Worm (Caenorhabditis elegans): ENCODE results near the gene F46G10.2.

F46G10.2 gene

DNA sequence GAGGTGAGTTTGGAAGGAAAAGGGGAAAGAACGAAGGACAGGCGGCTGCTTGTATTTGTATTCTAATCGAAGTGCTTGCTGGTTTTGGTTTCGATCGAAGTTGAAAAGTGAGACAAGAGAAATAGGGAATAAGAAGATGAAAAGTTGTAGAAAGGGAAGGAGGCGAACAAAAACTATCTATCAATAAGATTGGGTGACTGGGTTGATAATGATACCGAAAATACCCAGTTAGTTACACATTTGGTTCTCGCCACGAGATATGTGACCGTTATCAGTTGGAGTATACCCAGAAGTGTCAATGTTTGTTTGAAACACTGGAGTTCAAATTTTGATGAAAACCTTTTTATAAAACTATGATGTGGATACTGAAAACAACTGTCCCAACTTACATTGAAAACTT, 45.5 kb downstream of the F46G10.2 start (continued):
- no peak for TF ChIP-seq mab-9 (GFP tag; IDR thresholded peaks at IDR 0.05)
- no peak for TF ChIP-seq hlh-17 (GFP tag; optimal IDR thresholded peaks at IDR 0.05; ENCODE audit: borderline replicate concordance)
- no peak for TF ChIP-seq vab-15 (tag; optimal IDR thresholded peaks at IDR 0.05)
- TF ChIP-seq sptf-1 (tag; optimal IDR thresholded peaks at IDR 0.05) = no peak
- TF ChIP-seq nhr-77 (tag; optimal IDR thresholded peaks at IDR 0.05) = no peak
- no peak for TF ChIP-seq fos-1 (tag; optimal IDR thresholded peaks at IDR 0.05)
- TF ChIP-seq blmp-1 (tag; optimal IDR thresholded peaks at IDR 0.05) = peak; percentile 53
- no peak for TF ChIP-seq unc-86 (tag; optimal IDR thresholded peaks at IDR 0.05)
- no peak for TF ChIP-seq ztf-11 (tag; optimal IDR thresholded peaks at IDR 0.05)
- TF ChIP-seq nhr-84 (tag; optimal IDR thresholded peaks at IDR 0.05) = no peak
- no peak for TF ChIP-seq nhr-47 (tag; optimal IDR thresholded peaks at IDR 0.05)

DNA sequence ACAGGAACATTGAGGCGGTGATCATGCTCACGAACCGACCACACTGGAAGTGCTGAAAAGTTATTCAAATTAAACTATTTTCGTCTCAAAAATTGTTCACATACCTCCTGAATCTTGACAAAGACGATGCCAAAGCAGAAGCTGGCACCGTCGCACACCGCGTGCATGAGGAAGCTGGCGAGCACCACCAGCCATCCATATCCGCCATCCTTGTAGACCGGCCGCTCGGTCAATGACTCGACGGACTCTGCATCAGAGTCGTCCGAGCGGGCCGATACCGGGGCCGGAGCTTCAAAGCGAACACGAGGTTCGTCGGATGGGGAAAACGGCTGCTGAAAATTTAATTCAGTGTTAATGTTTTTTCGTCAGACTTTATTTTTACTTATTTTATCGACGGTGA, 53.4 kb downstream of the F46G10.2 start:
- TF ChIP-seq efl-1 (optimal IDR thresholded peaks at IDR 0.05) (no peak), efl-1 (GFP tag; optimal IDR thresholded peaks at IDR 0.05 in 1 of 2) (peak in 1 of 2 experiments; percentile 62), jun-1 (tag; optimal IDR thresholded peaks at IDR 0.05) (no peak), lin-14 (GFP tag; optimal IDR thresholded peaks at IDR 0.05) (no peak)

DNA sequence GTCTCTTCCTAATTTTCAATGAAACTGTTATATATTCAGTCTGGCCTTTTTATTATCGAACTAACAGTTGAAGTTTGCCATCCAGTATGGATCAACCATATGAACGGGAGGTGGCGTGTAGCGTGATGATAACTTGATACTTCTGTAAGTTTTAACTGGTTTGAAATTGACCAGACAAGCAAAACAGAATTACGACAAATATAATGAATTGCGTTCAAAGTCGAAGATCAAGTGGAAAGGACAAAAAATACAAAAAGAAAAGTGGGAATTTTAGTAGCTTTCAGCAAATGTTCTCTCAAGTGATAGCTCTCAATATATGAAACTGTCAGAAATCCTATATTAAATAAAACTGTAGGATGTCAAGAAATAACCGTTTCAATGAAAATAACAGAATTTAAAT, 54.1 kb downstream of the F46G10.2 start, which contains the start of the genes C49F8.14 and gem-1:
Gene C49F8.14 (minus strand): TSS at position 99 of the 400 bp plus-strand sequence.
Gene gem-1 (minus strand): TSS at position 142 of the 400 bp plus-strand sequence.
- TF ChIP-seq tbx-2 (tag; optimal IDR thresholded peaks at IDR 0.05) (no peak), xbp-1 (tag; optimal IDR thresholded peaks at IDR 0.05) (no peak), unc-130 (tag; optimal IDR thresholded peaks at IDR 0.05) (no peak), ceh-90 (tag; optimal IDR thresholded peaks at IDR 0.05) (no peak), nhr-20 (tag; optimal IDR thresholded peaks at IDR 0.05) (no peak), egl-27 (tag; optimal IDR thresholded peaks at IDR 0.05) (no peak), pqm-1 (tag; optimal IDR thresholded peaks at IDR 0.05) (no peak), Y116A8C.19 (tag; optimal IDR thresholded peaks at IDR 0.05; ENCODE audit: borderline replicate concordance) (no peak), mab-9 (GFP tag; IDR thresholded peaks at IDR 0.05) (no peak), elt-2 (tag; optimal IDR thresholded peaks at IDR 0.05) (no peak), fkh-10 (GFP tag; optimal IDR thresholded peaks at IDR 0.05) (no peak), nhr-47 (tag; optimal IDR thresholded peaks at IDR 0.05) (no peak), nhr-76 (tag; optimal IDR thresholded peaks at IDR 0.05) (no peak), sox-4 (tag; optimal IDR thresholded peaks at IDR 0.05) (no peak), aly-2 (tag; optimal IDR thresholded peaks at IDR 0.05) (no peak), hpl-2 (GFP tag; optimal IDR thresholded peaks at IDR 0.05) (no peak), nhr-90 (tag; optimal IDR thresholded peaks at IDR 0.05; ENCODE audit: poor library complexity) (no peak)

Data from whole organism, L1 larva.